Worm (Caenorhabditis elegans) whole organism, late embryonic: ENCODE results near the gene nhr-211.

ENCODE experiments used
- ama-1 ChIP-seq: fragments of 150-350 bp; optimal IDR thresholded peaks from 2 replicates; lab custom pipeline; 2014
- dmd-4 ChIP-seq: sonication (generic microtip); optimal IDR thresholded peaks from 2 replicates; lab custom pipeline; 2016; ENCODE audit warnings: borderline replicate concordance, missing genetic modification characterization, missing compliant biosample characterization

DNA sequence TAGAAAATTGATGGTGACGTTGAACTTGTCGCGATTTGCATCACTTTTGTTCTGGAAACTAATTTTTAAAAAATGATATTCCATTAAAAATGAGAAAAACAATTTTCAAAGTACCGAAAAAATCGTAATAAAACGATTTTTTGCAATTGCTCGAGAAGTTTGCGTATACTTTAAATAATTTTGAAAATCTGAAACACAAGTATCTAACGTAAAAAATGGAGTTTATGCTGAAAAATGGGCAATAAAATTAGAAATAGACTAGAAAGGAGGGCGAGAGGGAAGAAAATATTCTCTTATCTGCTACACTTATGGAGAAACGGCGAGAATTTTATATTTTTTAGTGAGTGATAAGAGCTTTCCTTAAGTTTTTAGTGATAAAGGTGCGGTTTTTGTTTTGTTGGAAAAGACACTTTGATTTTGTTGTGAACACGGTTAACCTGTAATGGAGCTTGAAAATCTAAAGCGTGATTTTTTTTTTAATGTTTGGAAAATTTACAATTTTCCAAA lies 3.4 kb upstream of the nhr-211 start, which contains the start of gene nhr-130:
- no peak for TF ChIP-seq dmd-4 (tag; lab: Kevin White, UChicago)
- TF ChIP-seq ama-1 = no peak
